Worm (Caenorhabditis elegans): ENCODE measurements around the gene T17A3.12.

- no peak for TF ChIP-seq skn-1 (tag; optimal IDR thresholded peaks at IDR 0.05)
- TF ChIP-seq ceh-82 (tag; optimal IDR thresholded peaks at IDR 0.05): no peak
- TF ChIP-seq hlh-11 (tag; optimal IDR thresholded peaks at IDR 0.05): no peak
- TF ChIP-seq ceh-28 (tag; optimal IDR thresholded peaks at IDR 0.05): no peak
- TF ChIP-seq snpc-4 (tag; optimal IDR thresholded peaks at IDR 0.05): no peak
- no peak for TF ChIP-seq nhr-76 (tag; optimal IDR thresholded peaks at IDR 0.05)
These were observed 42.9 kb upstream of the T17A3.12 start, which contains the start of gene mxl-2 for ce11 chrIII:187829-188228.
